Fruit fly (Drosophila melanogaster) whole organism, embryonic: ENCODE results near the gene Mdh2.

Experiments
- Ada2b ChIP-seq: fragments of 200-800 bp; sonication (Bioruptor generic); IDR thresholded peaks from 2 replicates; pipeline ENCODE4 v1.3.6; 2022; ENCODE audit warnings: missing biosample characterization, missing genetic modification characterization
- CG10565 ChIP-seq: fragments of 200-800 bp; sonication (Bioruptor generic); optimal IDR thresholded peaks from 3 replicates; lab custom pipeline; 2016; ENCODE audit warnings: missing biosample characterization, mild to moderate bottlenecking, missing genetic modification characterization
- CG10654 ChIP-seq: fragments of 200-800 bp; sonication (Bioruptor generic); optimal IDR thresholded peaks from 2 replicates; lab custom pipeline; 2016; ENCODE audit warnings: missing biosample characterization, missing genetic modification characterization
- CG11456 ChIP-seq: fragments of 200-800 bp; sonication (Bioruptor generic); IDR thresholded peaks from 3 replicates; pipeline ENCODE4 v1.3.6; 2022; ENCODE audit warnings: missing biosample characterization, missing genetic modification characterization
- CG12104 ChIP-seq: fragments of 200-800 bp; sonication (Bioruptor generic); optimal IDR thresholded peaks from 3 replicates; lab custom pipeline; 2016; ENCODE audit warnings: missing biosample characterization, missing genetic modification characterization
- CG12942 ChIP-seq: fragments of 200-800 bp; sonication (Bioruptor generic); optimal IDR thresholded peaks from 3 replicates; lab custom pipeline; 2016; ENCODE audit warnings: missing biosample characterization, missing genetic modification characterization
- CG13624 ChIP-seq: fragments of 200-800 bp; sonication (Bioruptor generic); optimal IDR thresholded peaks from 2 replicates; lab custom pipeline; 2016; ENCODE audit warnings: missing biosample characterization, missing genetic modification characterization
- CG1603 ChIP-seq: fragments of 200-800 bp; sonication (Bioruptor generic); optimal IDR thresholded peaks from 2 replicates; lab custom pipeline; 2019; ENCODE audit warnings: missing biosample characterization, mild to moderate bottlenecking, missing genetic modification characterization, moderate library complexity
- CG17802 ChIP-seq: fragments of 200-800 bp; sonication (Bioruptor generic); optimal IDR thresholded peaks from 2 replicates; lab custom pipeline; 2018; ENCODE audit warnings: missing biosample characterization, mild to moderate bottlenecking, missing genetic modification characterization, moderate library complexity
- CG31224 ChIP-seq: fragments of 200-800 bp; sonication (Bioruptor generic); IDR thresholded peaks from 2 replicates; pipeline ENCODE4 v1.3.6; 2022; ENCODE audit warnings: missing biosample characterization, missing genetic modification characterization
- CG42726 ChIP-seq: fragments of 200-800 bp; sonication (Bioruptor generic); IDR thresholded peaks from 2 replicates; pipeline ENCODE4 v1.3.6; 2022; ENCODE audit warnings: missing biosample characterization, missing genetic modification characterization; ENCODE audit not compliant: partially characterized antibody
- CG4617 ChIP-seq: fragments of 200-800 bp; sonication (Bioruptor generic); optimal IDR thresholded peaks from 3 replicates; lab custom pipeline; 2016; ENCODE audit warnings: missing biosample characterization, missing genetic modification characterization, borderline replicate concordance
- CG4707 ChIP-seq: fragments of 200-800 bp; sonication (Bioruptor generic); optimal IDR thresholded peaks from 2 replicates; lab custom pipeline; 2018; ENCODE audit warnings: missing biosample characterization, mild to moderate bottlenecking, missing genetic modification characterization, moderate library complexity
- CG7839 ChIP-seq: fragments of 200-800 bp; sonication (Bioruptor generic); optimal IDR thresholded peaks from 3 replicates; lab custom pipeline; 2018; ENCODE audit warnings: missing biosample characterization, mild to moderate bottlenecking, missing genetic modification characterization, moderate library complexity
- CG9609 ChIP-seq: fragments of 200-800 bp; sonication (Bioruptor generic); optimal IDR thresholded peaks from 3 replicates; lab custom pipeline; 2016; ENCODE audit warnings: missing biosample characterization, missing genetic modification characterization
- CrebB ChIP-seq: fragments of 200-800 bp; sonication (Bioruptor generic); optimal IDR thresholded peaks from 3 replicates; lab custom pipeline; 2018; ENCODE audit warnings: missing biosample characterization, mild to moderate bottlenecking, missing genetic modification characterization
- Dad ChIP-seq: fragments of 200-800 bp; sonication (Bioruptor generic); optimal IDR thresholded peaks from 3 replicates; lab custom pipeline; 2016; ENCODE audit warnings: missing biosample characterization, missing genetic modification characterization
- Dp ChIP-seq: fragments of 200-800 bp; sonication (Bioruptor generic); optimal IDR thresholded peaks from 2 replicates; lab custom pipeline; 2018; ENCODE audit warnings: missing biosample characterization, mild to moderate bottlenecking, missing genetic modification characterization, moderate library complexity
- GATAe ChIP-seq: fragments of 200-800 bp; sonication (Bioruptor generic); conservative IDR thresholded peaks from 2 replicates; pipeline ENCODE4 v1.3.6; 2022; ENCODE audit warnings: missing biosample characterization, missing genetic modification characterization
- Gsc ChIP-seq: fragments of 200-800 bp; sonication (Bioruptor generic); IDR thresholded peaks from 2 replicates; pipeline ENCODE4 v1.3.6; 2022; ENCODE audit warnings: missing biosample characterization, missing genetic modification characterization
- Mad ChIP-seq: fragments of 200-800 bp; sonication (Bioruptor generic); optimal IDR thresholded peaks from 2 replicates; lab custom pipeline; 2016; ENCODE audit warnings: missing biosample characterization, missing genetic modification characterization
- Med ChIP-seq: fragments of 200-800 bp; sonication (Bioruptor generic); peaks from one replicate; lab custom pipeline; 2016; ENCODE audit warnings: missing biosample characterization, missing genetic modification characterization, mild to moderate bottlenecking, inconsistent platforms, moderate library complexity
- NC2β ChIP-seq: fragments of 200-800 bp; sonication (Bioruptor generic); optimal IDR thresholded peaks from 2 replicates; lab custom pipeline; 2016; ENCODE audit warnings: missing biosample characterization, missing genetic modification characterization
- Ravus ChIP-seq: fragments of 200-800 bp; sonication (Bioruptor generic); IDR thresholded peaks from 2 replicates; pipeline ENCODE4 v1.3.6; 2022; ENCODE audit warnings: missing biosample characterization, missing genetic modification characterization
- Scr ChIP-seq: fragments of 200-800 bp; sonication (Bioruptor generic); IDR thresholded peaks from 2 replicates; pipeline ENCODE4 v1.3.6; 2022; ENCODE audit warnings: missing biosample characterization, missing genetic modification characterization; ENCODE audit not compliant: partially characterized antibody
- Sin3A ChIP-seq: fragments of >200 bp; optimal IDR thresholded peaks from 2 replicates; lab custom pipeline; 2018
- al ChIP-seq: fragments of 200-800 bp; sonication (Bioruptor generic); IDR thresholded peaks from 2 replicates; pipeline ENCODE4 v1.3.6; 2022; ENCODE audit warnings: missing biosample characterization, missing genetic modification characterization
- aop ChIP-seq: fragments of 200-800 bp; sonication (Bioruptor generic); IDR thresholded peaks from 2 replicates; pipeline ENCODE4 v1.3.6; 2022; ENCODE audit warnings: missing biosample characterization, missing genetic modification characterization
- bbx ChIP-seq: fragments of 200-800 bp; sonication (Bioruptor generic); IDR thresholded peaks from 2 replicates; pipeline ENCODE4 v1.3.6; 2022; ENCODE audit warnings: missing biosample characterization, missing genetic modification characterization; ENCODE audit not compliant: partially characterized antibody
- eyg ChIP-seq: fragments of 200-800 bp; sonication (Bioruptor generic); optimal IDR thresholded peaks from 3 replicates; lab custom pipeline; 2016; ENCODE audit warnings: missing biosample characterization, missing genetic modification characterization
- fd96Cb ChIP-seq: fragments of 200-800 bp; sonication (Bioruptor generic); optimal IDR thresholded peaks from 2 replicates; lab custom pipeline; 2018; ENCODE audit warnings: missing biosample characterization, mild to moderate bottlenecking, missing genetic modification characterization, moderate library complexity
- ftz-f1 ChIP-seq: fragments of 200-800 bp; sonication (Bioruptor generic); optimal IDR thresholded peaks from 2 replicates; lab custom pipeline; 2016; ENCODE audit warnings: missing biosample characterization, missing genetic modification characterization
- gce ChIP-seq: fragments of 200-800 bp; sonication (Bioruptor generic); IDR thresholded peaks from 3 replicates; pipeline ENCODE4 v1.3.6; 2022; ENCODE audit warnings: missing biosample characterization, missing genetic modification characterization
- grn ChIP-seq: fragments of 200-800 bp; sonication (Bioruptor generic); optimal IDR thresholded peaks from 3 replicates; lab custom pipeline; 2017; ENCODE audit warnings: missing biosample characterization, missing genetic modification characterization
- gsb-n ChIP-seq: fragments of 200-800 bp; sonication (Bioruptor generic); optimal IDR thresholded peaks from 3 replicates; lab custom pipeline; 2018; ENCODE audit warnings: missing biosample characterization, mild to moderate bottlenecking, missing genetic modification characterization
- jing ChIP-seq: fragments of 200-800 bp; sonication (Bioruptor generic); optimal IDR thresholded peaks from 2 replicates; lab custom pipeline; 2018; ENCODE audit warnings: missing biosample characterization, mild to moderate bottlenecking, missing genetic modification characterization
- lab ChIP-seq: fragments of 200-800 bp; sonication (Bioruptor generic); optimal IDR thresholded peaks from 3 replicates; lab custom pipeline; 2017; ENCODE audit warnings: missing biosample characterization, missing genetic modification characterization, mild to moderate bottlenecking, moderate library complexity, missing genetic modification reagents
- lmd ChIP-seq: fragments of 200-800 bp; sonication (Bioruptor generic); IDR thresholded peaks from 2 replicates; pipeline ENCODE4 v1.3.6; 2022; ENCODE audit warnings: missing biosample characterization, missing genetic modification characterization
- nom ChIP-seq: fragments of 200-800 bp; sonication (Bioruptor generic); optimal IDR thresholded peaks from 2 replicates; lab custom pipeline; 2017; ENCODE audit warnings: missing biosample characterization, missing genetic modification characterization, mild to moderate bottlenecking, moderate library complexity, missing genetic modification reagents
- oc ChIP-seq: fragments of 200-800 bp; sonication (Bioruptor generic); optimal IDR thresholded peaks from 2 replicates; lab custom pipeline; 2018; ENCODE audit warnings: missing biosample characterization, mild to moderate bottlenecking, missing genetic modification characterization, moderate library complexity
- peb ChIP-seq: fragments of 200-800 bp; sonication (Bioruptor generic); IDR thresholded peaks from 2 replicates; pipeline ENCODE4 v1.3.6; 2022; ENCODE audit warnings: missing biosample characterization, missing genetic modification characterization
- phol ChIP-seq: fragments of 200-800 bp; sonication (Bioruptor generic); optimal IDR thresholded peaks from 3 replicates; lab custom pipeline; 2018; ENCODE audit warnings: missing biosample characterization, mild to moderate bottlenecking, missing genetic modification characterization, moderate library complexity
- pros ChIP-seq: fragments of 200-800 bp; sonication (Bioruptor generic); optimal IDR thresholded peaks from 3 replicates; lab custom pipeline; 2019; ENCODE audit warnings: missing biosample characterization, mild to moderate bottlenecking, missing genetic modification characterization, moderate library complexity
- sens ChIP-seq: fragments of 200-800 bp; sonication (Bioruptor generic); peaks from one replicate; lab custom pipeline; 2016; ENCODE audit warnings: missing biosample characterization, missing genetic modification characterization
- sima ChIP-seq: fragments of 200-800 bp; sonication (Bioruptor generic); optimal IDR thresholded peaks from 2 replicates; lab custom pipeline; 2016; ENCODE audit warnings: missing biosample characterization, missing genetic modification characterization
- slbo ChIP-seq: fragments of 200-800 bp; sonication (Bioruptor generic); IDR thresholded peaks from 2 replicates; pipeline ENCODE4 v1.3.6; 2022; ENCODE audit warnings: missing biosample characterization, missing genetic modification characterization
- ssp ChIP-seq: fragments of 200-800 bp; sonication (Bioruptor generic); IDR thresholded peaks from 2 replicates; pipeline ENCODE4 v1.3.6; 2022; ENCODE audit warnings: missing biosample characterization, missing genetic modification characterization
- sug ChIP-seq: fragments of 200-800 bp; optimal IDR thresholded peaks from 2 replicates; lab custom pipeline; 2019; ENCODE audit warnings: missing biosample characterization, mild to moderate bottlenecking, missing genetic modification characterization, moderate library complexity
- tap ChIP-seq: fragments of 200-800 bp; optimal IDR thresholded peaks from 3 replicates; lab custom pipeline; 2019; ENCODE audit warnings: missing biosample characterization, mild to moderate bottlenecking, missing genetic modification characterization, moderate library complexity
- tx ChIP-seq: fragments of 200-800 bp; sonication (Bioruptor generic); optimal IDR thresholded peaks from 2 replicates; lab custom pipeline; 2016; ENCODE audit warnings: missing biosample characterization, missing genetic modification characterization
- usp ChIP-seq: fragments of >200 bp; optimal IDR thresholded peaks from 2 replicates; lab custom pipeline; 2017; ENCODE audit warnings: missing biosample characterization, missing genetic modification characterization
- zen ChIP-seq: fragments of 200-800 bp; sonication (Bioruptor generic); optimal IDR thresholded peaks from 3 replicates; lab custom pipeline; 2018; ENCODE audit warnings: missing biosample characterization, mild to moderate bottlenecking, missing genetic modification characterization, moderate library complexity

Mdh2 gene

dm6 chr3R:18215300-18215699 is 10.9 kb upstream of the Mdh2 start (continued):
- TF ChIP-seq Gsc (GFP tag; lab: Robert Waterston, UW) (no peak), CrebB (no peak), bbx (GFP tag; lab: Robert Waterston, UW) (peak; percentile 46), Dad (GFP tag; lab: Kevin White, UChicago) (no peak), Ada2b (GFP tag; lab: Robert Waterston, UW) (peak; percentile 47; the same call in 1 of the 2 replicates), CG4617 (GFP tag; lab: Kevin White, UChicago) (no peak), Med (GFP tag; lab: Kevin White, UChicago) (peak; percentile 93), eyg (GFP tag; lab: Kevin White, UChicago) (peak; percentile 15), ftz-f1 (GFP tag; lab: Kevin White, UChicago) (no peak), CG11456 (GFP tag; lab: Robert Waterston, UW) (no peak; the same call in 2 of the 3 replicates), CG9609 (GFP tag; lab: Kevin White, UChicago) (peak; percentile 26), al (GFP tag; lab: Robert Waterston, UW) (0 out of 2 replicates have a peak, but pooled peaks have one; percentile 10), grn (GFP tag; lab: Kevin White, UChicago) (no peak), usp (no peak), CG13624 (GFP tag; lab: Kevin White, UChicago) (no peak), phol (tag; lab: Kevin White, UChicago) (peak; percentile 37), zen (tag; lab: Kevin White, UChicago) (no peak), sima (GFP tag; lab: Kevin White, UChicago) (no peak), oc (tag; lab: Kevin White, UChicago) (no peak), slbo (peak; percentile 46; the same call in 1 of the 2 replicates), CG10654 (peak; percentile 9), CG1603 (tag; lab: Kevin White, UChicago) (peak; percentile 31), Sin3A (lab: Kevin White, UChicago) (no peak), jing (GFP tag; lab: Kevin White, UChicago) (no peak), Mad (GFP tag; lab: Kevin White, UChicago) (peak; percentile 3), gsb-n (no peak), CG12942 (peak; percentile 6), pros (GFP tag; lab: Kevin White, UChicago) (no peak), tx (GFP tag; lab: Kevin White, UChicago) (no peak), tap (tag; lab: Kevin White, UChicago) (no peak), peb (no peak), aop (GFP tag; lab: Robert Waterston, UW) (no peak), NC2β (GFP tag; lab: Kevin White, UChicago) (peak; percentile 19), CG12104 (GFP tag; lab: Kevin White, UChicago) (no peak), Dp (GFP tag; lab: Kevin White, UChicago) (peak; percentile 48), ssp (GFP tag; lab: Robert Waterston, UW) (no peak), Scr (GFP tag; lab: Robert Waterston, UW) (peak; percentile 79), lmd (GFP tag; lab: Robert Waterston, UW) (peak; percentile 25; the same call in 1 of the 2 replicates), CG10565 (no peak), sens (GFP tag; lab: Kevin White, UChicago) (peak; percentile 84), CG31224 (GFP tag; lab: Robert Waterston, UW) (no peak), Ravus (GFP tag; lab: Robert Waterston, UW) (no peak), CG42726 (0 out of 2 replicates have a peak, but pooled peaks have one; percentile 44), lab (no peak), nom (GFP tag; lab: Kevin White, UChicago) (no peak), fd96Cb (peak; percentile 3), CG7839 (peak; percentile 40), gce (GFP tag; lab: Robert Waterston, UW) (no peak), sug (tag; lab: Kevin White, UChicago) (no peak), GATAe (no peak), CG4707 (no peak), CG17802 (tag; lab: Kevin White, UChicago) (no peak)
